Fruit fly (Drosophila melanogaster) whole organism, embryonic: ENCODE results near the gene Ide.

Experiments used
- Atf-2 ChIP-seq: fragments of 200-800 bp; sonication (Bioruptor generic); optimal IDR thresholded peaks from 2 replicates; lab custom pipeline; 2016; ENCODE audit warnings: missing biosample characterization, missing genetic modification characterization
- Blimp-1 ChIP-seq: fragments of 200-800 bp; sonication (Bioruptor generic); optimal IDR thresholded peaks from 3 replicates; lab custom pipeline; 2018; ENCODE audit warnings: missing biosample characterization, missing genetic modification characterization, mild to moderate bottlenecking, moderate library complexity, missing genetic modification reagents
- CG10543 ChIP-seq: fragments of 200-800 bp; sonication (Bioruptor generic); optimal IDR thresholded peaks from 3 replicates; lab custom pipeline; 2017; ENCODE audit warnings: missing biosample characterization, mild to moderate bottlenecking, missing genetic modification characterization, moderate library complexity
- CG10565 ChIP-seq: fragments of 200-800 bp; sonication (Bioruptor generic); optimal IDR thresholded peaks from 3 replicates; lab custom pipeline; 2016; ENCODE audit warnings: missing biosample characterization, mild to moderate bottlenecking, missing genetic modification characterization
- CG11093 ChIP-seq: fragments of 200-800 bp; sonication (Bioruptor generic); IDR thresholded peaks from 3 replicates; pipeline ENCODE4 v1.3.6; 2022; ENCODE audit warnings: missing biosample characterization, missing genetic modification characterization
- CG11504 ChIP-seq: fragments of 200-800 bp; sonication (Bioruptor generic); optimal IDR thresholded peaks from 3 replicates; lab custom pipeline; 2019; ENCODE audit warnings: missing biosample characterization, mild to moderate bottlenecking, missing genetic modification characterization, moderate library complexity
- CG11695 ChIP-seq: fragments of 200-800 bp; sonication (Bioruptor generic); IDR thresholded peaks from 3 replicates; pipeline ENCODE4 v1.3.6; 2022; ENCODE audit warnings: missing biosample characterization, missing genetic modification characterization
- CG12744 ChIP-seq: fragments of 200-800 bp; sonication (Bioruptor generic); optimal IDR thresholded peaks from 2 replicates; lab custom pipeline; 2016; ENCODE audit warnings: missing biosample characterization, missing genetic modification characterization
- CG13624 ChIP-seq: fragments of 200-800 bp; sonication (Bioruptor generic); optimal IDR thresholded peaks from 2 replicates; lab custom pipeline; 2016; ENCODE audit warnings: missing biosample characterization, missing genetic modification characterization
- CG13775 ChIP-seq: fragments of 200-800 bp; sonication (Bioruptor generic); optimal IDR thresholded peaks from 3 replicates; lab custom pipeline; 2017; ENCODE audit warnings: missing biosample characterization, mild to moderate bottlenecking, missing genetic modification characterization
- CG15514 ChIP-seq: fragments of 200-800 bp; sonication (Bioruptor generic); optimal IDR thresholded peaks from 3 replicates; lab custom pipeline; 2017; ENCODE audit warnings: missing biosample characterization, missing genetic modification characterization, mild to moderate bottlenecking, moderate library complexity, missing genetic modification reagents
- CG15601 ChIP-seq: fragments of 200-800 bp; sonication (Bioruptor generic); optimal IDR thresholded peaks from 3 replicates; lab custom pipeline; 2019; ENCODE audit warnings: missing biosample characterization, mild to moderate bottlenecking, missing genetic modification characterization, moderate library complexity
- CG17802 ChIP-seq: fragments of 200-800 bp; sonication (Bioruptor generic); optimal IDR thresholded peaks from 2 replicates; lab custom pipeline; 2018; ENCODE audit warnings: missing biosample characterization, mild to moderate bottlenecking, missing genetic modification characterization, moderate library complexity
- CG18764 ChIP-seq: fragments of 200-800 bp; sonication (Bioruptor generic); optimal IDR thresholded peaks from 3 replicates; lab custom pipeline; 2016; ENCODE audit warnings: missing biosample characterization, missing genetic modification characterization
- CG30403 ChIP-seq: fragments of 200-800 bp; sonication (Bioruptor generic); optimal IDR thresholded peaks from 3 replicates; lab custom pipeline; 2016; ENCODE audit warnings: missing biosample characterization, missing genetic modification characterization
- CG34224 ChIP-seq: fragments of 200-800 bp; sonication (Bioruptor generic); IDR thresholded peaks from 3 replicates; pipeline ENCODE4 v1.3.6; 2022; ENCODE audit warnings: missing biosample characterization, missing genetic modification characterization; ENCODE audit not compliant: partially characterized antibody
- CG8290 ChIP-seq, 3 experiments: fragments of 200-800 bp; sonication (Bioruptor generic); optimal IDR thresholded peaks; 2 replicates each; lab custom pipeline; 2016 to 2019; ENCODE audit warnings: missing biosample characterization in 3 of 3, missing genetic modification characterization in 3 of 3, mild to moderate bottlenecking in 2 of 3, moderate library complexity in 1 of 3
- CG9817 ChIP-seq: fragments of 200-800 bp; sonication (Bioruptor generic); optimal IDR thresholded peaks from 2 replicates; lab custom pipeline; 2018; ENCODE audit warnings: missing biosample characterization, mild to moderate bottlenecking, missing genetic modification characterization, moderate library complexity
- Deaf1 ChIP-seq: fragments of 200-800 bp; optimal IDR thresholded peaks from 3 replicates; lab custom pipeline; 2019; ENCODE audit warnings: missing biosample characterization, mild to moderate bottlenecking, missing genetic modification characterization, moderate library complexity
- Dp ChIP-seq: fragments of 200-800 bp; sonication (Bioruptor generic); optimal IDR thresholded peaks from 2 replicates; lab custom pipeline; 2018; ENCODE audit warnings: missing biosample characterization, mild to moderate bottlenecking, missing genetic modification characterization, moderate library complexity
- Dref ChIP-seq: fragments of 200-800 bp; sonication (Bioruptor generic); IDR thresholded peaks from 2 replicates; pipeline ENCODE4 v1.3.6; 2022; ENCODE audit warnings: missing biosample characterization, missing genetic modification characterization
- MESR4 ChIP-seq: fragments of 200-800 bp; sonication (Bioruptor generic); optimal IDR thresholded peaks from 2 replicates; lab custom pipeline; 2018; ENCODE audit warnings: missing biosample characterization, mild to moderate bottlenecking, missing genetic modification characterization, moderate library complexity
- Mad ChIP-seq: fragments of 200-800 bp; sonication (Bioruptor generic); optimal IDR thresholded peaks from 2 replicates; lab custom pipeline; 2016; ENCODE audit warnings: missing biosample characterization, missing genetic modification characterization
- NfI ChIP-seq: fragments of 200-800 bp; sonication (Bioruptor generic); optimal IDR thresholded peaks from 3 replicates; lab custom pipeline; 2018; ENCODE audit warnings: missing biosample characterization, mild to moderate bottlenecking, missing genetic modification characterization, moderate library complexity
- Pdp1 ChIP-seq, 2 experiments: fragments of 200-800 bp; sonication (Bioruptor generic); optimal IDR thresholded peaks; 3 replicates each; lab custom pipeline; 2016; ENCODE audit warnings: missing biosample characterization in 2 of 2, missing genetic modification characterization in 2 of 2, mild to moderate bottlenecking in 1 of 2, moderate library complexity in 1 of 2
- Trl ChIP-seq, 3 experiments: fragments of >200 bp in 2 of 3; fragments of 200-800 bp in 1 of 3; sonication (Bioruptor generic) in 1 of 3; optimal IDR thresholded peaks; 2 replicates in 1 of 3; 3 replicates in 2 of 3; lab custom pipeline; 2016 to 2017; ENCODE audit warnings: missing biosample characterization in 1 of 3, missing genetic modification characterization in 1 of 3
- ara ChIP-seq: fragments of 200-800 bp; sonication (Bioruptor generic); IDR thresholded peaks from 2 replicates; pipeline ENCODE4 v1.3.6; 2022; ENCODE audit warnings: missing biosample characterization, missing genetic modification characterization
- btn ChIP-seq: fragments of 200-800 bp; sonication (Bioruptor generic); optimal IDR thresholded peaks from 2 replicates; lab custom pipeline; 2016; ENCODE audit warnings: missing biosample characterization, missing genetic modification characterization
- cad ChIP-seq: fragments of >200 bp; optimal IDR thresholded peaks from 2 replicates; lab custom pipeline; 2017; ENCODE audit warnings: missing biosample characterization, missing genetic modification characterization
- chinmo ChIP-seq: fragments of 200-800 bp; sonication (Bioruptor generic); IDR thresholded peaks from 4 replicates; pipeline ENCODE4 v1.3.6; 2022; ENCODE audit warnings: missing biosample characterization, missing genetic modification characterization; ENCODE audit not compliant: partially characterized antibody
- chn ChIP-seq: fragments of 200-800 bp; sonication (Bioruptor generic); optimal IDR thresholded peaks from 2 replicates; lab custom pipeline; 2016; ENCODE audit warnings: missing biosample characterization, missing genetic modification characterization
- dm ChIP-seq: fragments of 200-800 bp; sonication (Bioruptor generic); optimal IDR thresholded peaks from 3 replicates; lab custom pipeline; 2016; ENCODE audit warnings: missing biosample characterization, missing genetic modification characterization
- dmrt99B ChIP-seq: fragments of 200-800 bp; sonication (Bioruptor generic); optimal IDR thresholded peaks from 2 replicates; lab custom pipeline; 2018; ENCODE audit warnings: missing biosample characterization, mild to moderate bottlenecking, missing genetic modification characterization, moderate library complexity
- en ChIP-seq: fragments of 200-800 bp; sonication (Bioruptor generic); optimal IDR thresholded peaks from 2 replicates; lab custom pipeline; 2016; ENCODE audit warnings: missing biosample characterization, missing genetic modification characterization
- gsb-n ChIP-seq: fragments of 200-800 bp; sonication (Bioruptor generic); optimal IDR thresholded peaks from 3 replicates; lab custom pipeline; 2018; ENCODE audit warnings: missing biosample characterization, mild to moderate bottlenecking, missing genetic modification characterization
- her ChIP-seq: fragments of 200-800 bp; sonication (Bioruptor generic); optimal IDR thresholded peaks from 2 replicates; lab custom pipeline; 2016; ENCODE audit warnings: missing biosample characterization, missing genetic modification characterization
- hkb ChIP-seq, 2 experiments: fragments of 200-800 bp in 1 of 2; fragments of >200 bp in 1 of 2; sonication (Bioruptor generic) in 1 of 2; IDR thresholded peaks in 1 of 2; optimal IDR thresholded peaks in 1 of 2; 2 replicates each; pipeline versions ENCODE4 v1.3.6 to Lab custom; 2017 to 2022; ENCODE audit warnings: missing biosample characterization in 1 of 2, missing genetic modification characterization in 1 of 2
- kay ChIP-seq: fragments of 200-800 bp; sonication (Bioruptor generic); optimal IDR thresholded peaks from 2 replicates; lab custom pipeline; 2016; ENCODE audit warnings: missing biosample characterization, missing genetic modification characterization
- nau ChIP-seq: fragments of 200-800 bp; sonication (Bioruptor generic); optimal IDR thresholded peaks from 3 replicates; lab custom pipeline; 2017; ENCODE audit warnings: missing biosample characterization, mild to moderate bottlenecking, missing genetic modification characterization, missing genetic modification reagents
- otp ChIP-seq: fragments of 200-800 bp; sonication (Bioruptor generic); IDR thresholded peaks from 3 replicates; pipeline ENCODE4, ENCODE4 v1.3.6; 2022; ENCODE audit warnings: missing biosample characterization, missing genetic modification characterization
- phol ChIP-seq: fragments of 200-800 bp; sonication (Bioruptor generic); optimal IDR thresholded peaks from 3 replicates; lab custom pipeline; 2018; ENCODE audit warnings: missing biosample characterization, mild to moderate bottlenecking, missing genetic modification characterization, moderate library complexity
- salm ChIP-seq: fragments of 200-800 bp; sonication (Bioruptor generic); optimal IDR thresholded peaks from 2 replicates; lab custom pipeline; 2018; ENCODE audit warnings: missing biosample characterization, mild to moderate bottlenecking, missing genetic modification characterization
- scrt ChIP-seq: fragments of 200-800 bp; sonication (Bioruptor generic); optimal IDR thresholded peaks from 2 replicates; lab custom pipeline; 2018; ENCODE audit warnings: missing biosample characterization, mild to moderate bottlenecking, missing genetic modification characterization, moderate library complexity
- sisA ChIP-seq: fragments of 200-800 bp; sonication (Bioruptor generic); IDR thresholded peaks from 2 replicates; pipeline ENCODE4 v1.3.6; 2022; ENCODE audit warnings: missing biosample characterization, missing genetic modification characterization
- sna ChIP-seq: fragments of 200-800 bp; sonication (Bioruptor generic); IDR thresholded peaks from 2 replicates; pipeline ENCODE4 v1.3.6; 2022; ENCODE audit warnings: missing biosample characterization, missing genetic modification characterization; ENCODE audit not compliant: partially characterized antibody
- sug ChIP-seq: fragments of 200-800 bp; optimal IDR thresholded peaks from 2 replicates; lab custom pipeline; 2019; ENCODE audit warnings: missing biosample characterization, mild to moderate bottlenecking, missing genetic modification characterization, moderate library complexity
- wek ChIP-seq: fragments of 200-800 bp; sonication (Bioruptor generic); optimal IDR thresholded peaks from 3 replicates; lab custom pipeline; 2018; ENCODE audit warnings: missing biosample characterization, mild to moderate bottlenecking, missing genetic modification characterization, moderate library complexity
- z ChIP-seq: fragments of 200-800 bp; sonication (Bioruptor generic); IDR thresholded peaks from 3 replicates; pipeline ENCODE4 v1.3.6; 2022; ENCODE audit warnings: missing biosample characterization, missing genetic modification characterization
- zfh1 ChIP-seq: fragments of 200-800 bp; sonication (Bioruptor generic); IDR thresholded peaks from 3 replicates; pipeline ENCODE4 v1.3.6; 2022; ENCODE audit warnings: missing biosample characterization, missing genetic modification characterization

Gene Ide

dm6 chr3L:20393357-20393756, 17.7 kb upstream of the Ide start, which contains the start of gene CG33969 (continued):
- TF ChIP-seq kay (no peak), CG17802 (tag; lab: Kevin White, UChicago) (no peak), CG13624 (GFP tag; lab: Kevin White, UChicago) (no peak), sna (no peak), Pdp1 (GFP tag; optimal IDR thresholded peaks at IDR 0.05; lab: Kevin White, UChicago) (peak in 1 of 2 experiments; percentile 46), chn (GFP tag; lab: Kevin White, UChicago) (no peak), CG11093 (GFP tag; lab: Robert Waterston, UW) (no peak), NfI (GFP tag; lab: Kevin White, UChicago) (no peak), cad (no peak), gsb-n (tag; lab: Kevin White, UChicago) (no peak), wek (GFP tag; lab: Kevin White, UChicago) (no peak), CG34224 (GFP tag; lab: Robert Waterston, UW) (peak; percentile 49; the same call in 1 of the 3 replicates), sisA (GFP tag; lab: Robert Waterston, UW) (no peak), CG11504 (tag; lab: Kevin White, UChicago) (peak; percentile 29), ara (no peak), CG13775 (GFP tag; lab: Kevin White, UChicago) (no peak), Dp (GFP tag; lab: Kevin White, UChicago) (peak; percentile 44), CG18764 (GFP tag; lab: Kevin White, UChicago) (no peak), scrt (GFP tag; lab: Kevin White, UChicago) (no peak), CG10543 (GFP tag; lab: Kevin White, UChicago) (no peak), btn (GFP tag; lab: Kevin White, UChicago) (no peak), zfh1 (GFP tag; lab: Robert Waterston, UW) (no peak), CG9817 (tag; lab: Kevin White, UChicago) (no peak), MESR4 (GFP tag; lab: Kevin White, UChicago) (peak; percentile 57), dmrt99B (no peak), chinmo (GFP tag; lab: Robert Waterston, UW) (no peak), her (GFP tag; lab: Kevin White, UChicago) (peak; percentile 37), sug (tag; lab: Kevin White, UChicago) (peak; percentile 2), Blimp-1 (no peak), Dref (GFP tag; lab: Robert Waterston, UW) (peak; percentile 64), CG15514 (peak; percentile 42), z (GFP tag; lab: Robert Waterston, UW) (no peak), CG30403 (GFP tag; lab: Kevin White, UChicago) (no peak), phol (no peak), CG10565 (GFP tag; lab: Kevin White, UChicago) (no peak), Trl (optimal IDR thresholded peaks at IDR 0.05; lab: Kevin White, UChicago) (no peak), Trl (GFP tag; optimal IDR thresholded peaks at IDR 0.05; lab: Kevin White, UChicago) (no peak), otp (GFP tag; lab: Robert Waterston, UW) (no peak), salm (tag; lab: Kevin White, UChicago) (no peak), CG15601 (tag; lab: Kevin White, UChicago) (no peak), hkb (optimal IDR thresholded peaks at IDR 0.05; lab: Kevin White, UChicago) (no peak), hkb (GFP tag; IDR thresholded peaks at IDR 0.05; lab: Robert Waterston, UW) (no peak), dm (GFP tag; lab: Kevin White, UChicago) (no peak), CG8290 (GFP tag; optimal IDR thresholded peaks at IDR 0.05; lab: Kevin White, UChicago) (no peak), CG8290 (tag; optimal IDR thresholded peaks at IDR 0.05; lab: Kevin White, UChicago) (peak in 1 of 2 experiments; percentile 40), Deaf1 (tag; lab: Kevin White, UChicago) (peak; percentile 11), en (GFP tag; lab: Kevin White, UChicago) (no peak), CG12744 (GFP tag; lab: Kevin White, UChicago) (no peak), Atf-2 (no peak), Mad (GFP tag; lab: Kevin White, UChicago) (no peak), CG11695 (GFP tag; lab: Robert Waterston, UW) (no peak), nau (GFP tag; lab: Kevin White, UChicago) (no peak)
